Fruit fly (Drosophila melanogaster) whole organism, embryonic: ENCODE data around the gene Rab18.

Source experiments
- Awh ChIP-seq: fragments of 200-800 bp; sonication (Bioruptor generic); IDR thresholded peaks from 2 replicates; pipeline ENCODE4, ENCODE4 v1.3.6; 2022; ENCODE audit warnings: missing biosample characterization, missing genetic modification characterization
- Blimp-1 ChIP-seq: fragments of 200-800 bp; sonication (Bioruptor generic); optimal IDR thresholded peaks from 3 replicates; lab custom pipeline; 2018; ENCODE audit warnings: missing biosample characterization, missing genetic modification characterization, mild to moderate bottlenecking, moderate library complexity, missing genetic modification reagents
- CG10431 ChIP-seq: fragments of 200-800 bp; sonication (Bioruptor generic); optimal IDR thresholded peaks from 3 replicates; lab custom pipeline; 2018; ENCODE audit warnings: missing biosample characterization, mild to moderate bottlenecking, missing genetic modification characterization
- CG11695 ChIP-seq: fragments of 200-800 bp; sonication (Bioruptor generic); IDR thresholded peaks from 3 replicates; pipeline ENCODE4 v1.3.6; 2022; ENCODE audit warnings: missing biosample characterization, missing genetic modification characterization
- CG12744 ChIP-seq: fragments of 200-800 bp; sonication (Bioruptor generic); optimal IDR thresholded peaks from 2 replicates; lab custom pipeline; 2016; ENCODE audit warnings: missing biosample characterization, missing genetic modification characterization
- CG1647 ChIP-seq: fragments of 200-800 bp; sonication (Bioruptor generic); optimal IDR thresholded peaks from 3 replicates; lab custom pipeline; 2016; ENCODE audit warnings: missing biosample characterization, missing genetic modification characterization
- CG16813 ChIP-seq: fragments of 200-800 bp; sonication (Bioruptor generic); IDR thresholded peaks from 3 replicates; pipeline ENCODE4 v1.3.6; 2022; ENCODE audit warnings: missing biosample characterization, missing genetic modification characterization; ENCODE audit not compliant: partially characterized antibody
- CG16863 ChIP-seq: fragments of 200-800 bp; sonication (Bioruptor generic); optimal IDR thresholded peaks from 3 replicates; lab custom pipeline; 2016; ENCODE audit warnings: missing biosample characterization, missing genetic modification characterization
- CG17359 ChIP-seq: fragments of 200-800 bp; sonication (Bioruptor generic); optimal IDR thresholded peaks from 3 replicates; lab custom pipeline; 2018; ENCODE audit warnings: missing biosample characterization, mild to moderate bottlenecking, missing genetic modification characterization, moderate library complexity
- CG30020 ChIP-seq: fragments of 200-800 bp; optimal IDR thresholded peaks from 2 replicates; lab custom pipeline; 2019; ENCODE audit warnings: missing biosample characterization, mild to moderate bottlenecking, missing genetic modification characterization, moderate library complexity
- CG33213 ChIP-seq: fragments of 200-800 bp; sonication (Bioruptor generic); optimal IDR thresholded peaks from 3 replicates; lab custom pipeline; 2016; ENCODE audit warnings: missing biosample characterization, missing genetic modification characterization
- CG3838 ChIP-seq: fragments of 200-800 bp; sonication (Bioruptor generic); optimal IDR thresholded peaks from 3 replicates; lab custom pipeline; 2016; ENCODE audit warnings: missing biosample characterization, missing genetic modification characterization
- CG7839 ChIP-seq: fragments of 200-800 bp; sonication (Bioruptor generic); optimal IDR thresholded peaks from 3 replicates; lab custom pipeline; 2018; ENCODE audit warnings: missing biosample characterization, mild to moderate bottlenecking, missing genetic modification characterization, moderate library complexity
- CG7928 ChIP-seq: fragments of 200-800 bp; sonication (Bioruptor generic); optimal IDR thresholded peaks from 2 replicates; lab custom pipeline; 2017; ENCODE audit warnings: missing biosample characterization, mild to moderate bottlenecking, missing genetic modification characterization
- CG7963 ChIP-seq: fragments of 200-800 bp; sonication (Bioruptor generic); IDR thresholded peaks from 3 replicates; pipeline ENCODE4 v1.3.6; 2022; ENCODE audit warnings: missing biosample characterization, missing genetic modification characterization; ENCODE audit not compliant: partially characterized antibody
- CG8388 ChIP-seq: fragments of 200-800 bp; sonication (Bioruptor generic); optimal IDR thresholded peaks from 2 replicates; lab custom pipeline; 2019; ENCODE audit warnings: missing biosample characterization, mild to moderate bottlenecking, missing genetic modification characterization, moderate library complexity
- CG8944 ChIP-seq: fragments of 200-800 bp; sonication (Bioruptor generic); optimal IDR thresholded peaks from 3 replicates; lab custom pipeline; 2016; ENCODE audit warnings: missing biosample characterization, missing genetic modification characterization
- CG9437 ChIP-seq: fragments of 200-800 bp; sonication (Bioruptor generic); optimal IDR thresholded peaks from 2 replicates; lab custom pipeline; 2018; ENCODE audit warnings: missing biosample characterization, mild to moderate bottlenecking, missing genetic modification characterization
- CG9609 ChIP-seq: fragments of 200-800 bp; sonication (Bioruptor generic); optimal IDR thresholded peaks from 3 replicates; lab custom pipeline; 2016; ENCODE audit warnings: missing biosample characterization, missing genetic modification characterization
- E2f2 ChIP-seq: fragments of 200-800 bp; sonication (Bioruptor generic); IDR thresholded peaks from 2 replicates; pipeline ENCODE4 v1.3.6; 2022; ENCODE audit warnings: missing biosample characterization, missing genetic modification characterization
- HLH4C ChIP-seq: fragments of 200-800 bp; sonication (Bioruptor generic); IDR thresholded peaks from 3 replicates; pipeline ENCODE4 v1.3.6; 2022; ENCODE audit warnings: missing biosample characterization, missing genetic modification characterization; ENCODE audit not compliant: partially characterized antibody
- Hand ChIP-seq: fragments of 200-800 bp; sonication (Bioruptor generic); optimal IDR thresholded peaks from 2 replicates; lab custom pipeline; 2017; ENCODE audit warnings: mild to moderate bottlenecking, missing biosample characterization, missing genetic modification reagents, missing genetic modification characterization
- Hr78 ChIP-seq, 2 experiments: fragments of 200-800 bp in 1 of 2; fragments of >200 bp in 1 of 2; sonication (Bioruptor generic) in 1 of 2; optimal IDR thresholded peaks; 2 replicates each; lab custom pipeline; 2017 to 2019; ENCODE audit warnings: missing biosample characterization in 2 of 2, missing genetic modification characterization in 2 of 2, mild to moderate bottlenecking in 1 of 2, moderate library complexity in 1 of 2
- Med ChIP-seq: fragments of 200-800 bp; sonication (Bioruptor generic); peaks from one replicate; lab custom pipeline; 2016; ENCODE audit warnings: missing biosample characterization, missing genetic modification characterization, mild to moderate bottlenecking, inconsistent platforms, moderate library complexity
- Nf-YC ChIP-seq: fragments of 200-800 bp; optimal IDR thresholded peaks from 3 replicates; lab custom pipeline; 2019; ENCODE audit warnings: missing biosample characterization, mild to moderate bottlenecking, missing genetic modification characterization, moderate library complexity
- NfI ChIP-seq: fragments of 200-800 bp; sonication (Bioruptor generic); optimal IDR thresholded peaks from 3 replicates; lab custom pipeline; 2018; ENCODE audit warnings: missing biosample characterization, mild to moderate bottlenecking, missing genetic modification characterization, moderate library complexity
- PHDP ChIP-seq: fragments of 200-800 bp; sonication (Bioruptor generic); optimal IDR thresholded peaks from 3 replicates; lab custom pipeline; 2018; ENCODE audit warnings: missing biosample characterization, mild to moderate bottlenecking, missing genetic modification characterization, moderate library complexity
- Rx ChIP-seq: fragments of 200-800 bp; sonication (Bioruptor generic); IDR thresholded peaks from 2 replicates; pipeline ENCODE4 v1.3.6; 2022; ENCODE audit warnings: missing biosample characterization, missing genetic modification characterization
- Sox100B ChIP-seq: fragments of 200-800 bp; sonication (Bioruptor generic); optimal IDR thresholded peaks from 3 replicates; lab custom pipeline; 2018; ENCODE audit warnings: missing biosample characterization, mild to moderate bottlenecking, missing genetic modification characterization
- Sry-δ ChIP-seq: fragments of 200-800 bp; sonication (Bioruptor generic); optimal IDR thresholded peaks from 2 replicates; lab custom pipeline; 2016; ENCODE audit warnings: missing biosample characterization, missing genetic modification characterization
- bab2 ChIP-seq: fragments of 200-800 bp; sonication (Bioruptor generic); optimal IDR thresholded peaks from 2 replicates; lab custom pipeline; 2016; ENCODE audit warnings: missing biosample characterization, missing genetic modification characterization
- bcd ChIP-seq: fragments of 200-800 bp; sonication (Bioruptor generic); optimal IDR thresholded peaks from 2 replicates; lab custom pipeline; 2017; ENCODE audit warnings: missing biosample characterization, mild to moderate bottlenecking, missing genetic modification characterization
- btn ChIP-seq: fragments of 200-800 bp; sonication (Bioruptor generic); optimal IDR thresholded peaks from 2 replicates; lab custom pipeline; 2016; ENCODE audit warnings: missing biosample characterization, missing genetic modification characterization
- chinmo ChIP-seq: fragments of 200-800 bp; sonication (Bioruptor generic); IDR thresholded peaks from 4 replicates; pipeline ENCODE4 v1.3.6; 2022; ENCODE audit warnings: missing biosample characterization, missing genetic modification characterization; ENCODE audit not compliant: partially characterized antibody
- dm ChIP-seq: fragments of 200-800 bp; sonication (Bioruptor generic); optimal IDR thresholded peaks from 3 replicates; lab custom pipeline; 2016; ENCODE audit warnings: missing biosample characterization, missing genetic modification characterization
- dmrt11E ChIP-seq: fragments of 200-800 bp; sonication (Bioruptor generic); optimal IDR thresholded peaks from 3 replicates; lab custom pipeline; 2018; ENCODE audit warnings: missing biosample characterization, mild to moderate bottlenecking, missing genetic modification characterization, moderate library complexity
- fru ChIP-seq: fragments of >200 bp; optimal IDR thresholded peaks from 2 replicates; lab custom pipeline; 2017
- gcm ChIP-seq: fragments of 200-800 bp; sonication (Bioruptor generic); optimal IDR thresholded peaks from 2 replicates; lab custom pipeline; 2019; ENCODE audit warnings: missing biosample characterization, mild to moderate bottlenecking, missing genetic modification characterization, moderate library complexity
- grn ChIP-seq: fragments of 200-800 bp; sonication (Bioruptor generic); optimal IDR thresholded peaks from 3 replicates; lab custom pipeline; 2017; ENCODE audit warnings: missing biosample characterization, missing genetic modification characterization
- h ChIP-seq: fragments of >200 bp; optimal IDR thresholded peaks from 2 replicates; lab custom pipeline; 2017
- jing ChIP-seq: fragments of 200-800 bp; sonication (Bioruptor generic); optimal IDR thresholded peaks from 2 replicates; lab custom pipeline; 2018; ENCODE audit warnings: missing biosample characterization, mild to moderate bottlenecking, missing genetic modification characterization
- jumu ChIP-seq: fragments of 200-800 bp; sonication (Bioruptor generic); optimal IDR thresholded peaks from 3 replicates; lab custom pipeline; 2016; ENCODE audit warnings: missing biosample characterization, missing genetic modification characterization
- lola ChIP-seq, 3 experiments: fragments of >200 bp in 2 of 3; fragments of 200-800 bp in 1 of 3; sonication (Bioruptor generic) in 1 of 3; optimal IDR thresholded peaks; 2 replicates each; lab custom pipeline; 2017 to 2019; ENCODE audit warnings: missing biosample characterization in 3 of 3, missing genetic modification characterization in 3 of 3, mild to moderate bottlenecking in 1 of 3, moderate library complexity in 1 of 3
- mirr ChIP-seq: fragments of 200-800 bp; sonication (Bioruptor generic); optimal IDR thresholded peaks from 3 replicates; lab custom pipeline; 2018; ENCODE audit warnings: missing biosample characterization, mild to moderate bottlenecking, missing genetic modification characterization
- mld ChIP-seq: fragments of 200-800 bp; sonication (Bioruptor generic); IDR thresholded peaks from 3 replicates; pipeline ENCODE4 v1.3.6; 2022; ENCODE audit warnings: missing biosample characterization, missing genetic modification characterization; ENCODE audit not compliant: partially characterized antibody
- p53 ChIP-seq: fragments of 200-800 bp; sonication (Bioruptor generic); optimal IDR thresholded peaks from 2 replicates; lab custom pipeline; 2016; ENCODE audit warnings: missing biosample characterization, missing genetic modification characterization
- pb ChIP-seq: fragments of 200-800 bp; sonication (Bioruptor generic); optimal IDR thresholded peaks from 3 replicates; lab custom pipeline; 2016; ENCODE audit warnings: missing biosample characterization, missing genetic modification characterization
- sd ChIP-seq: fragments of 200-800 bp; sonication (Bioruptor generic); optimal IDR thresholded peaks from 3 replicates; lab custom pipeline; 2018; ENCODE audit warnings: missing biosample characterization, mild to moderate bottlenecking, missing genetic modification characterization, moderate library complexity
- slbo ChIP-seq: fragments of 200-800 bp; sonication (Bioruptor generic); IDR thresholded peaks from 2 replicates; pipeline ENCODE4 v1.3.6; 2022; ENCODE audit warnings: missing biosample characterization, missing genetic modification characterization
- sr ChIP-seq: fragments of 200-800 bp; sonication (Bioruptor generic); IDR thresholded peaks from 3 replicates; pipeline ENCODE4 v1.3.6; 2022; ENCODE audit warnings: missing biosample characterization, missing genetic modification characterization

The Rab18 gene

DNA sequence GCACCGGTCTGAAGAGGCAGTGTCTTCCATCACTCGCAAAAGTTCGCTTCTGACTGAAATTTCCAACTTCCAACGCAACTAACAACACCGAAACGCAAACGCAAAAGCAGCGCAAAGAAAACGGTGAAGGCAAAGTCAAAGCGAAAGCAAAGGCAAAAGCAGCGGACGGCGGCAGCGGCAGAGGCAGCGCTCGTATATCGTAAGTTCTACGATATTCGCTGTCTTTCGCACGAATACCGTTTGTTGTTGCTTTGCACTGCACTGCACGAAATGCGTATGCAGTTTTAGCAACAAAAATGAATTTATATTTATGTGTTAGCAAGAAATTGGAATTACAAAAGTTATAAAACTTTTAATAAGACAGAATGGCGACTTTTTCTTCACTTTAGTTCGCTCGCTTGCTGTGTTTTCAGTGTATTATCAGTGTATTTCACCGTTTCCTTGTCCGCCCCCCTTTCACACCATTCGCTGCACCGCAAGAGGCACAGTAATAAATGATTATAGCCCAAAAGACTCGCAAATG, 23.1 kb downstream of the Rab18 start, which contains the start of gene OtopLa (continued):
- TF ChIP-seq CG1647 (GFP tag; lab: Kevin White, UChicago) (peak; percentile 53), pb (GFP tag; lab: Kevin White, UChicago) (peak; percentile 77), dmrt11E (tag; lab: Kevin White, UChicago) (peak; percentile 80), PHDP (tag; lab: Kevin White, UChicago) (peak; percentile 86), Hand (GFP tag; lab: Kevin White, UChicago) (peak; percentile 66), CG17359 (tag; lab: Kevin White, UChicago) (peak; percentile 88), CG7928 (peak; percentile 26), CG11695 (GFP tag; lab: Robert Waterston, UW) (peak; percentile 79), CG12744 (GFP tag; lab: Kevin White, UChicago) (peak; percentile 52), mld (GFP tag; lab: Robert Waterston, UW) (no peak), jing (GFP tag; lab: Kevin White, UChicago) (peak; percentile 52), fru (lab: Kevin White, UChicago) (no peak), CG16863 (GFP tag; lab: Kevin White, UChicago) (peak; percentile 78), HLH4C (GFP tag; lab: Robert Waterston, UW) (no peak), NfI (GFP tag; lab: Kevin White, UChicago) (peak; percentile 81), grn (GFP tag; lab: Kevin White, UChicago) (no peak), sr (GFP tag; lab: Robert Waterston, UW) (peak; percentile 49; the same call in 1 of the 3 replicates), h (lab: Kevin White, UChicago) (no peak), Awh (peak; percentile 89), gcm (GFP tag; lab: Kevin White, UChicago) (peak; percentile 72), slbo (GFP tag; lab: Robert Waterston, UW) (peak; percentile 86), CG9609 (GFP tag; lab: Kevin White, UChicago) (peak; percentile 71), mirr (GFP tag; lab: Kevin White, UChicago) (no peak), Rx (GFP tag; lab: Robert Waterston, UW) (peak; percentile 83), CG8944 (GFP tag; lab: Kevin White, UChicago) (peak; percentile 72), Nf-YC (tag; lab: Kevin White, UChicago) (no peak), dm (GFP tag; lab: Kevin White, UChicago) (peak; percentile 57), CG9437 (GFP tag; lab: Kevin White, UChicago) (peak; percentile 73), p53 (GFP tag; lab: Kevin White, UChicago) (peak; percentile 11), CG10431 (GFP tag; lab: Kevin White, UChicago) (peak; percentile 50), bcd (GFP tag; lab: Kevin White, UChicago) (peak; percentile 76), CG8388 (GFP tag; lab: Kevin White, UChicago) (peak; percentile 81), CG7963 (no peak), E2f2 (GFP tag; lab: Robert Waterston, UW) (peak; percentile 46; the same call in 1 of the 2 replicates), bab2 (GFP tag; lab: Kevin White, UChicago) (peak; percentile 84), CG7839 (peak; percentile 89), CG33213 (peak; percentile 65), Blimp-1 (GFP tag; lab: Kevin White, UChicago) (peak; percentile 85), chinmo (0 out of 4 replicates have a peak, but pooled peaks have one; percentile 9), CG30020 (tag; lab: Kevin White, UChicago) (peak; percentile 8), CG16813 (GFP tag; lab: Robert Waterston, UW) (no peak), jumu (GFP tag; lab: Kevin White, UChicago) (peak; percentile 80), btn (GFP tag; lab: Kevin White, UChicago) (peak; percentile 71), Hr78 (GFP tag; optimal IDR thresholded peaks at IDR 0.05; lab: Kevin White, UChicago) (no peak), Sry-δ (peak; percentile 31), sd (tag; lab: Kevin White, UChicago) (peak; percentile 46), Med (peak; percentile 97), lola (GFP tag; optimal IDR thresholded peaks at IDR 0.05; lab: Kevin White, UChicago) (peak in 1 of 3 experiments; percentile 75), Sox100B (GFP tag; lab: Kevin White, UChicago) (peak; percentile 75), CG3838 (peak; percentile 18)
